Worm (Caenorhabditis elegans) whole organism, L4 larva: ENCODE data around the gene mdf-1.
A peak's percentile ranks its signal among the peaks of the same experiment; 100 is the strongest.

ENCODE experiments used
- D1046.2 ChIP-seq: fragments of 200-800 bp; sonication (Bioruptor generic); IDR thresholded peaks from 2 replicates; pipeline ENCODE4 v1.3.6; 2022; ENCODE audit warnings: missing genetic modification characterization, missing compliant biosample characterization
- F37D6.2 ChIP-seq: sonication (generic microtip); optimal IDR thresholded peaks from 2 replicates; lab custom pipeline; 2016; ENCODE audit warnings: mild to moderate bottlenecking, missing genetic modification characterization, missing compliant biosample characterization
- F49E8.2 ChIP-seq: sonication (generic microtip); optimal IDR thresholded peaks from 2 replicates; lab custom pipeline; 2016; ENCODE audit warnings: missing compliant biosample characterization, mild to moderate bottlenecking, missing genetic modification characterization, borderline replicate concordance
- T20F7.1 ChIP-seq: fragments of 200-800 bp; sonication (Bioruptor generic); optimal IDR thresholded peaks from 2 replicates; lab custom pipeline; 2018; ENCODE audit warnings: mild to moderate bottlenecking, missing genetic modification characterization, missing compliant biosample characterization
- T26A8.4 ChIP-seq: fragments of 200-800 bp; sonication (Bioruptor generic); IDR thresholded peaks from 2 replicates; pipeline ENCODE4 v1.3.6; 2022; ENCODE audit warnings: missing genetic modification characterization, missing compliant biosample characterization
- Y75B8A.6 ChIP-seq: fragments of 200-800 bp; sonication (Bioruptor generic); IDR thresholded peaks from 2 replicates; pipeline ENCODE4 v1.3.6; 2022; ENCODE audit warnings: missing genetic modification reagents, missing genetic modification characterization, missing compliant biosample characterization
- ZK546.5 ChIP-seq, 2 experiments: sonication (generic microtip); optimal IDR thresholded peaks; 2 replicates each; lab custom pipeline; 2017; ENCODE audit warnings: missing biosample characterization in 2 of 2, missing genetic modification characterization in 2 of 2
- aly-2 ChIP-seq: sonication (generic microtip); optimal IDR thresholded peaks from 2 replicates; lab custom pipeline; 2018; ENCODE audit warnings: missing biosample characterization, missing genetic modification characterization
- attf-4 ChIP-seq: sonication (generic microtip); optimal IDR thresholded peaks from 3 replicates; lab custom pipeline; 2017; ENCODE audit warnings: missing biosample characterization, missing genetic modification characterization
- ceh-28 ChIP-seq: fragments of 150-350 bp; optimal IDR thresholded peaks from 2 replicates; lab custom pipeline; 2014; ENCODE audit warnings: missing biosample characterization, missing genetic modification reagents, missing genetic modification characterization
- ceh-62 ChIP-seq: sonication (generic microtip); optimal IDR thresholded peaks from 2 replicates; lab custom pipeline; 2017; ENCODE audit warnings: missing biosample characterization, missing genetic modification characterization
- ces-1 ChIP-seq: fragments of 150-350 bp; sonication (generic microtip); optimal IDR thresholded peaks from 4 replicates; lab custom pipeline; 2014; ENCODE audit warnings: missing biosample characterization, missing genetic modification reagents, missing genetic modification characterization
- cey-2 ChIP-seq: sonication (generic microtip); optimal IDR thresholded peaks from 3 replicates; lab custom pipeline; 2017; ENCODE audit warnings: missing genetic modification characterization, mild to moderate bottlenecking, missing compliant biosample characterization, antibody characterized with exemption, borderline replicate concordance; ENCODE audit not compliant: insufficient read depth
- ctbp-1 ChIP-seq: fragments of 200-800 bp; sonication (Bioruptor generic); IDR thresholded peaks from 2 replicates; pipeline ENCODE4 v1.3.6; 2022; ENCODE audit warnings: missing genetic modification reagents, missing genetic modification characterization, missing compliant biosample characterization
- daf-16 ChIP-seq, 3 experiments: sonication (generic microtip); optimal IDR thresholded peaks; 2 replicates each; lab custom pipeline; 2016 to 2017; ENCODE audit warnings: missing genetic modification characterization in 3 of 3, missing genetic modification reagents in 3 of 3, mild to moderate bottlenecking in 2 of 3, missing compliant biosample characterization in 2 of 3, missing biosample characterization in 1 of 3, moderate library complexity in 1 of 3
- daf-8 ChIP-seq: fragments of 200-800 bp; sonication (Bioruptor generic); IDR thresholded peaks from 2 replicates; pipeline ENCODE4 v1.3.6; 2022; ENCODE audit warnings: missing genetic modification characterization, missing compliant biosample characterization
- dmd-6 ChIP-seq: fragments of 200-800 bp; sonication (Bioruptor generic); IDR thresholded peaks from 2 replicates; pipeline ENCODE4 v1.3.6; 2022; ENCODE audit warnings: missing genetic modification reagents, missing genetic modification characterization, missing compliant biosample characterization
- dpl-1 ChIP-seq: fragments of 150-350 bp; optimal IDR thresholded peaks from 2 replicates; lab custom pipeline; 2014; ENCODE audit warnings: missing biosample characterization, missing genetic modification reagents, missing genetic modification characterization
- duxl-1 ChIP-seq: sonication (generic microtip); optimal IDR thresholded peaks from 2 replicates; lab custom pipeline; 2016; ENCODE audit warnings: mild to moderate bottlenecking, missing genetic modification characterization, moderate library complexity, missing compliant biosample characterization; ENCODE audit not compliant: poor library complexity
- fos-1 ChIP-seq: fragments of 150-350 bp; optimal IDR thresholded peaks from 2 replicates; lab custom pipeline; 2014; ENCODE audit warnings: missing biosample characterization, missing genetic modification characterization
- hif-1 ChIP-seq, 2 experiments: sonication (generic microtip); optimal IDR thresholded peaks; 2 replicates each; lab custom pipeline; 2016 to 2017; ENCODE audit warnings: missing compliant biosample characterization in 2 of 2, missing genetic modification characterization in 2 of 2, missing genetic modification reagents in 2 of 2, missing genotype in 2 of 2, mild to moderate bottlenecking in 1 of 2
- jun-1 ChIP-seq: fragments of 150-350 bp; optimal IDR thresholded peaks from 2 replicates; lab custom pipeline; 2014; ENCODE audit warnings: missing biosample characterization, missing genetic modification reagents, missing genetic modification characterization
- lim-7 ChIP-seq: fragments of 200-800 bp; sonication (Bioruptor generic); IDR thresholded peaks from 2 replicates; pipeline ENCODE4 v1.3.6; 2022; ENCODE audit warnings: missing genetic modification characterization, missing compliant biosample characterization
- lin-1 ChIP-seq: fragments of 200-800 bp; sonication (Bioruptor generic); IDR thresholded peaks from 2 replicates; pipeline ENCODE4 v1.3.6; 2022; ENCODE audit warnings: missing genetic modification reagents, missing genetic modification characterization, missing compliant biosample characterization
- lin-13 ChIP-seq: fragments of 150-350 bp; optimal IDR thresholded peaks from 2 replicates; lab custom pipeline; 2014; ENCODE audit warnings: missing biosample characterization, missing genetic modification reagents, missing genetic modification characterization
- lin-29 ChIP-seq: fragments of 200-800 bp; sonication (Bioruptor generic); IDR thresholded peaks from 2 replicates; pipeline ENCODE4 v1.3.6; 2022; ENCODE audit warnings: missing genetic modification reagents, missing genetic modification characterization, missing compliant biosample characterization
- mdl-1 ChIP-seq, 2 experiments: fragments of 150-350 bp in 1 of 2; sonication (generic microtip) in 1 of 2; optimal IDR thresholded peaks; 2 replicates each; lab custom pipeline; 2014 to 2017; ENCODE audit warnings: missing biosample characterization in 2 of 2, missing genetic modification characterization in 2 of 2
- mep-1 ChIP-seq: fragments of 150-350 bp; sonication (generic microtip); optimal IDR thresholded peaks from 3 replicates; lab custom pipeline; 2014; ENCODE audit warnings: missing biosample characterization, missing genetic modification characterization
- mes-2 ChIP-seq: sonication (generic microtip); optimal IDR thresholded peaks from 2 replicates; lab custom pipeline; 2016; ENCODE audit warnings: missing genotype, mild to moderate bottlenecking, missing genetic modification characterization, missing compliant biosample characterization; ENCODE audit not compliant: poor library complexity, severe bottlenecking
- mxl-3 ChIP-seq: fragments of 200-800 bp; sonication (Bioruptor generic); optimal IDR thresholded peaks from 2 replicates; lab custom pipeline; 2018; ENCODE audit warnings: mild to moderate bottlenecking, missing genetic modification characterization, missing compliant biosample characterization
- nhr-10 ChIP-seq: fragments of 150-350 bp; optimal IDR thresholded peaks from 2 replicates; lab custom pipeline; 2014; ENCODE audit warnings: missing biosample characterization, missing genetic modification characterization
- nhr-11 ChIP-seq: fragments of 150-350 bp; optimal IDR thresholded peaks from 2 replicates; lab custom pipeline; 2014; ENCODE audit warnings: missing biosample characterization, missing genetic modification characterization
- nhr-111 ChIP-seq: fragments of 200-800 bp; sonication (Bioruptor generic); optimal IDR thresholded peaks from 2 replicates; lab custom pipeline; 2018; ENCODE audit warnings: mild to moderate bottlenecking, missing genetic modification characterization, missing compliant biosample characterization
- nhr-237 ChIP-seq: sonication (generic microtip); optimal IDR thresholded peaks from 2 replicates; lab custom pipeline; 2017; ENCODE audit warnings: missing biosample characterization, missing genetic modification characterization
- nhr-28 ChIP-seq: fragments of 150-350 bp; optimal IDR thresholded peaks from 2 replicates; lab custom pipeline; 2014; ENCODE audit warnings: missing biosample characterization, missing genetic modification characterization
- nhr-42 ChIP-seq: fragments of 200-800 bp; sonication (Bioruptor generic); IDR thresholded peaks from 2 replicates; pipeline ENCODE4 v1.3.6; 2022; ENCODE audit warnings: missing genetic modification characterization, missing compliant biosample characterization
- nhr-48 ChIP-seq: sonication (generic microtip); optimal IDR thresholded peaks from 2 replicates; lab custom pipeline; 2016; ENCODE audit warnings: mild to moderate bottlenecking, missing genetic modification characterization, missing compliant biosample characterization
- pha-4 ChIP-seq, 2 experiments: fragments of 150-350 bp in 1 of 2; fragments of 200-800 bp in 1 of 2; sonication (Bioruptor generic) in 1 of 2; IDR thresholded peaks in 1 of 2; optimal IDR thresholded peaks in 1 of 2; 2 replicates each; pipeline versions ENCODE4 v1.3.6 to Lab custom; 2014 to 2022; ENCODE audit warnings: missing genetic modification characterization in 2 of 2, missing genetic modification reagents in 2 of 2, missing biosample characterization in 1 of 2, missing compliant biosample characterization in 1 of 2
- pqm-1 ChIP-seq: sonication (generic microtip); optimal IDR thresholded peaks from 2 replicates; lab custom pipeline; 2017; ENCODE audit warnings: missing biosample characterization, missing genetic modification characterization
- rbr-2 ChIP-seq: sonication (generic microtip); optimal IDR thresholded peaks from 2 replicates; lab custom pipeline; 2016; ENCODE audit warnings: missing genotype, missing genetic modification characterization, missing compliant biosample characterization
- saeg-2 ChIP-seq: fragments of 200-800 bp; sonication (Bioruptor generic); IDR thresholded peaks from 2 replicates; pipeline ENCODE4 v1.3.6; 2022; ENCODE audit warnings: missing genetic modification reagents, missing genetic modification characterization, missing compliant biosample characterization
- sdz-12 ChIP-seq: fragments of 200-800 bp; sonication (Bioruptor generic); optimal IDR thresholded peaks from 2 replicates; lab custom pipeline; 2018; ENCODE audit warnings: mild to moderate bottlenecking, missing genetic modification characterization, missing compliant biosample characterization
- spr-3 ChIP-seq: fragments of 200-800 bp; sonication (Bioruptor generic); optimal IDR thresholded peaks from 2 replicates; lab custom pipeline; 2018; ENCODE audit warnings: mild to moderate bottlenecking, missing genetic modification characterization, missing compliant biosample characterization
- tra-1 ChIP-seq: fragments of 200-800 bp; sonication (Bioruptor generic); IDR thresholded peaks from 2 replicates; pipeline ENCODE4 v1.3.6; 2022; ENCODE audit warnings: missing genetic modification reagents, missing genetic modification characterization, missing compliant biosample characterization
- unc-39 ChIP-seq: sonication (generic microtip); optimal IDR thresholded peaks from 2 replicates; lab custom pipeline; 2017; ENCODE audit warnings: missing biosample characterization, missing genetic modification characterization
- unc-62 ChIP-seq, 3 experiments: fragments of 150-350 bp in 1 of 3; sonication (generic microtip); optimal IDR thresholded peaks in 2 of 3; peaks in 1 of 3; 1 replicate in 1 of 3; 2 replicates in 2 of 3; lab custom pipeline; 2014 to 2017; ENCODE audit warnings: missing biosample characterization in 3 of 3, missing genetic modification characterization in 3 of 3, missing genetic modification reagents in 3 of 3, missing genotype in 1 of 3
- vab-7 ChIP-seq: fragments of 200-800 bp; sonication (Bioruptor generic); IDR thresholded peaks from 2 replicates; pipeline ENCODE4 v1.3.6; 2022; ENCODE audit warnings: missing genetic modification reagents, missing genetic modification characterization, missing compliant biosample characterization
- ztf-7 ChIP-seq: fragments of 150-350 bp; optimal IDR thresholded peaks from 2 replicates; lab custom pipeline; 2014; ENCODE audit warnings: missing biosample characterization, missing genetic modification characterization

mdf-1 gene

ce11 chrV:9503152-9503817 is 40.7 kb downstream of the mdf-1 start (continued):
- TF ChIP-seq T20F7.1 (GFP tag; lab: Kevin White, UChicago) (peak; percentile 47), fos-1 (no peak), jun-1 (tag; lab: Kevin White, UChicago) (no peak), tra-1 (GFP tag; lab: Robert Waterston, UW) (peak; percentile 85), duxl-1 (tag; lab: Kevin White, UChicago) (peak; percentile 65), pha-4 (GFP tag; IDR thresholded peaks at IDR 0.05; lab: Robert Waterston, UW) (peak; percentile 88; the same call in 1 of the 2 replicates), pha-4 (tag; optimal IDR thresholded peaks at IDR 0.05; lab: Kevin White, UChicago) (no peak), aly-2 (tag; lab: Kevin White, UChicago) (no peak), attf-4 (tag; lab: Kevin White, UChicago) (no peak), nhr-237 (tag; lab: Kevin White, UChicago) (no peak), ZK546.5 (tag; optimal IDR thresholded peaks at IDR 0.05; lab: Kevin White, UChicago) (no peak), nhr-28 (peak; percentile 59), saeg-2 (GFP tag; lab: Robert Waterston, UW) (peak; percentile 49; the same call in 1 of the 2 replicates), ceh-28 (tag; lab: Kevin White, UChicago) (no peak), nhr-48 (tag; lab: Kevin White, UChicago) (peak; percentile 75), nhr-10 (no peak), dpl-1 (GFP tag; lab: Kevin White, UChicago) (peak; percentile 21), vab-7 (peak; percentile 80), mes-2 (tag; lab: Kevin White, UChicago) (peak; percentile 71), lin-29 (GFP tag; lab: Robert Waterston, UW) (peak; percentile 56; the same call in 1 of the 2 replicates), lin-1 (GFP tag; lab: Robert Waterston, UW) (peak; percentile 67; the same call in 1 of the 2 replicates), cey-2 (tag; lab: Kevin White, UChicago) (no peak), daf-8 (0 out of 2 replicates have a peak, but pooled peaks have one; percentile 45), rbr-2 (tag; lab: Kevin White, UChicago) (peak; percentile 75), nhr-11 (tag; lab: Kevin White, UChicago) (no peak), D1046.2 (GFP tag; lab: Robert Waterston, UW) (peak; percentile 86), nhr-111 (GFP tag; lab: Kevin White, UChicago) (peak; percentile 6), F37D6.2 (peak; percentile 35), ztf-7 (tag; lab: Kevin White, UChicago) (no peak), T26A8.4 (GFP tag; lab: Robert Waterston, UW) (peak; percentile 88), F49E8.2 (tag; lab: Kevin White, UChicago) (no peak), mdl-1 (tag; optimal IDR thresholded peaks at IDR 0.05; lab: Kevin White, UChicago) (no peak), spr-3 (no peak), ces-1 (GFP tag; lab: Kevin White, UChicago) (no peak), hif-1 (tag; optimal IDR thresholded peaks at IDR 0.05; lab: Kevin White, UChicago) (peak; percentile 14 to 45), sdz-12 (GFP tag; lab: Kevin White, UChicago) (no peak), mep-1 (tag; lab: Kevin White, UChicago) (peak; percentile 56), ceh-62 (tag; lab: Kevin White, UChicago) (no peak), pqm-1 (tag; lab: Kevin White, UChicago) (no peak), ctbp-1 (GFP tag; lab: Robert Waterston, UW) (peak; percentile 87), nhr-42 (GFP tag; lab: Robert Waterston, UW) (peak; percentile 81), daf-16 (GFP tag; optimal IDR thresholded peaks at IDR 0.05; lab: Kevin White, UChicago) (peak in 1 of 2 experiments; percentile 81), daf-16 (tag; optimal IDR thresholded peaks at IDR 0.05; lab: Kevin White, UChicago) (peak; percentile 51), dmd-6 (GFP tag; lab: Robert Waterston, UW) (peak; percentile 84), lim-7 (GFP tag; lab: Robert Waterston, UW) (peak; percentile 87), unc-62 (GFP tag; optimal IDR thresholded peaks at IDR 0.05 in 1 of 2; lab: Kevin White, UChicago) (peak in 1 of 2 experiments; percentile 93), unc-62 (tag; optimal IDR thresholded peaks at IDR 0.05; lab: Kevin White, UChicago) (no peak), Y75B8A.6 (GFP tag; lab: Robert Waterston, UW) (0 out of 2 replicates have a peak, but pooled peaks have one; percentile 80), unc-39 (tag; lab: Kevin White, UChicago) (no peak), mxl-3 (peak; percentile 54), lin-13 (GFP tag; lab: Kevin White, UChicago) (no peak)
